Worm (Caenorhabditis elegans): ENCODE measurements around the gene rpl-35.

Gene rpl-35

DNA sequence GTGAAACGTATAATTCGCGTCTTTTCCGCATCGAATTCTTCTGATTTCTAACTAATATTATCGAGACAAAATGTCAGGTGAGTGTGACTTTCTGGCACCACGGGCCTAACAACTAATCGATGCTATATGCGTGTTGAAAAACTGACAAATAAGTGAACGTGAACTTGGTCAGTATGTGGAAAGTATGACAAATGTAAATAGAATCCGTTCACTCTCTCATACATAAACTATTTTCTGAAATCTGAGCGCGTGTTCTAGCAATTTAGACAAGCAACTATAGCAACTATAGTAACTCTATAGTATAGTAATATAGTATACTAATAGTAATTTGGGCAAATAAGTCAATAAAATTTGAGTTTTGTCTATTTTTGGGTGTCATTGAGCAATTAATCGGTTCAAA lies 37.4 kb downstream of the rpl-35 start:
- TF ChIP-seq flt-1 (GFP tag; IDR thresholded peaks at IDR 0.05) (no peak), ceh-13 (GFP tag; optimal IDR thresholded peaks at IDR 0.05) (no peak), scrt-1 (GFP tag; IDR thresholded peaks at IDR 0.05) (no peak), tbx-11 (GFP tag; IDR thresholded peaks at IDR 0.05) (no peak), aly-1 (tag; optimal IDR thresholded peaks at IDR 0.05) (no peak), tbx-37 (GFP tag; conservative IDR thresholded peaks at IDR 0.05) (no peak), ama-1 (optimal IDR thresholded peaks at IDR 0.05) (no peak), hnd-1 (tag; optimal IDR thresholded peaks at IDR 0.05) (no peak), ceh-36 (tag; optimal IDR thresholded peaks at IDR 0.05) (no peak), hmg-4 (GFP tag; optimal IDR thresholded peaks at IDR 0.05) (no peak), hmbx-1 (tag; optimal IDR thresholded peaks at IDR 0.05) (no peak), F13C5.2 (tag; optimal IDR thresholded peaks at IDR 0.05) (no peak), tra-4 (tag; optimal IDR thresholded peaks at IDR 0.05) (no peak), pes-1 (GFP tag; IDR thresholded peaks at IDR 0.05) (no peak), sea-1 (GFP tag; conservative IDR thresholded peaks at IDR 0.05) (no peak), ets-7 (tag; optimal IDR thresholded peaks at IDR 0.05) (no peak), B0310.2 (tag; optimal IDR thresholded peaks at IDR 0.05) (no peak)

DNA sequence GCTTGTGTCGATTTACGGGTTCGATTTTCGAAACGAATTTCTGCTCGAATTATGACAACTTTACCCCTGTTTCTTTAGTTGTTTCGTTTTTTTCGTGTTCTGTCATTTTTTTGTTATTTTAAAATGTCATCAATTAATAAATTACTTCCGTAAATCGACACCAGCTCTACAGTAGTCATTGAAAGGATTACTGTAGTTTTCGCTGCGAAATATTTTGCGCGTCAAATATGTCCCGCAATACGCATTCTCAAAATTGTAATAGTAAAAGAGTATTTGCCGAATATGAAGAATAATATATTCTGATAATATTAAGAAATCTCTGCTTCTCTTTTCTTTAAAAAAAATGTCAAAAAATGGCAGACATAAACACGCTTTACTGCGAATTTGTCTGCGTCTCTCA lies 38.3 kb downstream of the rpl-35 start:
- no peak for TF ChIP-seq hmbx-1 (tag; optimal IDR thresholded peaks at IDR 0.05)

DNA sequence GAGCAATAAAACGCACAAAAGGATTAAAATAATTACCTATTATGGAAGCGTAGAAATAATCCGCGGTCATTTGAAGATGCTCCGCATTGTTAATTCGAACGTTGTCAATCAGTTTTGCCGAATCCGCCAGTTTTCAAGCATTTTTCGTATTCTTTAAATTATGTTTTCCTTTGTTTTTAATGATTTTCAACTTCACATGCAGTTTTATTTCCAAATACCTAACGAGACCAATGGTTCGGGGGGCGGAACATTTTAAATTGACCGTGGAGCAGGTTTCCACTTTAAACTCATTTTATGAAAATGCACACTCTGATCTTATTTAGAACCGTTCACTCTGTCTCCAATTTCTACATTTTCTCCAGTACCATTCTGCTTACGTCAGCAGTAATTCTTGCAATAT lies 39.8 kb downstream of the rpl-35 start, which contains the start of gene ZK688.4:
ZK688.4 (plus strand) TSS at position 301 of the 400 bp plus-strand sequence.
- TF ChIP-seq ets-7 (tag; optimal IDR thresholded peaks at IDR 0.05) = no peak

DNA sequence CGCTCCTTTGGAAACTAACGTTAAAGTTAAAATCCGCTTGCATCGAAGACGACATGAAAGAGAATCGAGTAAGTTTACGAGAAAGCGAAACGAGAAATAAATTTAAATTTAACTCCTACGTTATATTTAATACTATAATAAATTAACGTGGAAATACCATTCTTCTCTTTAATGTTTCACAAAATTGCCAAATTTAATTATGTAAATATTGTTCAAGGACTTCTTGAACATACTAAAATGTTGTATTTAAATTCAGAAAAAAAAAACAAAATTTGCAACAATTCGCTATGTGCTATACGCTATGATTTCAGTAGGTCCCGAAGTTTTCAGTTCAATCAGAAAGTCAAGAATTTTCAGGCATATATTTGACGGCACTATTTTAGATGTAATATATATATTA lies 42.0 kb downstream of the rpl-35 start, which contains the start of gene ZK688.10:
ZK688.10 (minus strand) TSS at position 101 of the 400 bp plus-strand sequence.
- TF ChIP-seq B0310.2 (tag; optimal IDR thresholded peaks at IDR 0.05) = no peak
- no peak for TF ChIP-seq hmbx-1 (tag; optimal IDR thresholded peaks at IDR 0.05)

DNA sequence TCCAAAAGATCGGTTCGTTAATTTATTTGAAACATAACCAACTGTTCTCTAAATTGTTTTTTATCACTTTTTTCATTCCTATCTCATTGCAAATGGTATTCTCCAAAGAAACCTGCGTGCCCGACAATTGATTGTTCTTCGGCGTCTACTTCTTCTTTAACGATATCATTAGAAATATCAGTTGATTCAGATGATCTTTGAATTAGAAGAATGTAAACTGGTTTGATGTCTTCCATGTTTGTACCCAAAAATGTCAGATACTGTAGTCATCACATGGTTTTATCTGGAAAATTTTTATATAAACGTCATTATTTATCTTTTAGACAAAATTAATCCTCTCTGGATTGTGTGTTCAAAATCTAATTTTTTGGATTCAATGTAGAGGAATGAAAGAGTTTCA lies 42.8 kb downstream of the rpl-35 start:
- TF ChIP-seq scrt-1 (GFP tag; IDR thresholded peaks at IDR 0.05) (no peak), ceh-13 (GFP tag; optimal IDR thresholded peaks at IDR 0.05) (no peak), flt-1 (GFP tag; IDR thresholded peaks at IDR 0.05) (no peak), hmg-4 (GFP tag; optimal IDR thresholded peaks at IDR 0.05) (no peak), tbx-37 (GFP tag; conservative IDR thresholded peaks at IDR 0.05) (no peak), tbx-11 (GFP tag; IDR thresholded peaks at IDR 0.05) (no peak), pes-1 (GFP tag; IDR thresholded peaks at IDR 0.05) (no peak), hnd-1 (tag; optimal IDR thresholded peaks at IDR 0.05) (no peak), F13C5.2 (tag; optimal IDR thresholded peaks at IDR 0.05) (no peak), hmbx-1 (tag; optimal IDR thresholded peaks at IDR 0.05) (no peak)

DNA sequence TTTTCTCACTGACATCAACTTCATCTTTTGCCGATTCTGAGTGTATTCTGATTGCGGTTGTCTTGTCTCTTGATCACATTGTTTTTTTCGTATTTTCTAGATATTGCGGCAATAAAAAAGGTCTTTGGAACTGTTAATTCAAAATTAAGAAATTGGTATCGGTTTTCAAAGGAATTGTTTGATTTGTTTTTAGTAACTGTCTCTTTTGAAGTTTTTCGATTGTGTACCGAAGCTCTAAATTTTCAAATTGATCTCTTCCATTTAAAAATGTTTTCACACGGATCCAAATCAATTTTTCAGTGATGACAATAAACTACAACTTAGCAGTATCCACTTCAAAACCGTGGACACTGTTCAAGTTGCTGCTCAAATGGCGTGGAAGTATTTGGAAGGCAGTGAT lies 45.8 kb downstream of the rpl-35 start, which contains the start of gene best-24:
best-24 (plus strand) TSS at position 301 of the 400 bp plus-strand sequence.
- TF ChIP-seq hnd-1 (tag; optimal IDR thresholded peaks at IDR 0.05) = no peak
- no peak for TF ChIP-seq ceh-13 (GFP tag; optimal IDR thresholded peaks at IDR 0.05)
- TF ChIP-seq flt-1 (GFP tag; IDR thresholded peaks at IDR 0.05) = no peak
- no peak for TF ChIP-seq ceh-36 (tag; optimal IDR thresholded peaks at IDR 0.05)
- TF ChIP-seq B0310.2 (tag; optimal IDR thresholded peaks at IDR 0.05) = no peak
- no peak for TF ChIP-seq tbx-11 (GFP tag; IDR thresholded peaks at IDR 0.05)
- no peak for TF ChIP-seq ama-1 (optimal IDR thresholded peaks at IDR 0.05)
- no peak for TF ChIP-seq hmg-4 (GFP tag; optimal IDR thresholded peaks at IDR 0.05)
- TF ChIP-seq sea-1 (GFP tag; conservative IDR thresholded peaks at IDR 0.05) = no peak
- no peak for TF ChIP-seq ets-7 (tag; optimal IDR thresholded peaks at IDR 0.05)
- no peak for TF ChIP-seq tbx-37 (GFP tag; conservative IDR thresholded peaks at IDR 0.05)
- no peak for TF ChIP-seq pes-1 (GFP tag; IDR thresholded peaks at IDR 0.05)
- TF ChIP-seq aly-1 (tag; optimal IDR thresholded peaks at IDR 0.05) = no peak
- no peak for TF ChIP-seq F13C5.2 (tag; optimal IDR thresholded peaks at IDR 0.05)
- TF ChIP-seq hmbx-1 (tag; optimal IDR thresholded peaks at IDR 0.05) = no peak
- TF ChIP-seq scrt-1 (GFP tag; IDR thresholded peaks at IDR 0.05) = no peak
- TF ChIP-seq tra-4 (tag; optimal IDR thresholded peaks at IDR 0.05) = no peak

DNA sequence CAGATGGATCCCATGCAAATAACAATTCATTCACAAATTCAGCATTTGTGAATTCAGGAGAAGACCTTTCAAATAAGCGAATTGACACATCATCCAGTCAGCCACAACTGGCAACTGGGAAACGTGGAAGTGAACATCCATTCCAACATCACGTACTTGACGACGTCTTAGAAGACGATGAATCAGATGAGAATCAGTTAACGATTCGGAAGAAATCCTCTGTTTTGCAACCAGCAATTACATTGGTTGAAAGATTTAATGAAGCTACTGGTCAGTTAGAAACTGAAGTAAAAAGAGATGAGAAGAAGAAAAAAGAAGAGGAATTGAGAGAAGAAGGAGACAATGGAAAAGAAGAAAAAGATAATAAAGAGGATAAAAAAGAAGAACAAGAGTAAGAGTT lies 48.5 kb downstream of the rpl-35 start:
- TF ChIP-seq ceh-36 (tag; optimal IDR thresholded peaks at IDR 0.05) = no peak
- no peak for TF ChIP-seq hmg-4 (GFP tag; optimal IDR thresholded peaks at IDR 0.05)
- no peak for TF ChIP-seq tbx-37 (GFP tag; conservative IDR thresholded peaks at IDR 0.05)
- no peak for TF ChIP-seq ama-1 (optimal IDR thresholded peaks at IDR 0.05)
- no peak for TF ChIP-seq flt-1 (GFP tag; IDR thresholded peaks at IDR 0.05)
- no peak for TF ChIP-seq hmbx-1 (tag; optimal IDR thresholded peaks at IDR 0.05)
- no peak for TF ChIP-seq ceh-13 (GFP tag; optimal IDR thresholded peaks at IDR 0.05)
- no peak for TF ChIP-seq B0310.2 (tag; optimal IDR thresholded peaks at IDR 0.05)
- no peak for TF ChIP-seq sea-1 (GFP tag; conservative IDR thresholded peaks at IDR 0.05)
- TF ChIP-seq tra-4 (tag; optimal IDR thresholded peaks at IDR 0.05) = no peak
- no peak for TF ChIP-seq hnd-1 (tag; optimal IDR thresholded peaks at IDR 0.05)
- TF ChIP-seq ets-7 (tag; optimal IDR thresholded peaks at IDR 0.05) = no peak
- TF ChIP-seq pes-1 (GFP tag; IDR thresholded peaks at IDR 0.05) = no peak
- TF ChIP-seq scrt-1 (GFP tag; IDR thresholded peaks at IDR 0.05) = no peak
